Worm (Caenorhabditis elegans) whole organism, L4/young adult: Measurements from ENCODE around the gene sex-1.

Source experiments
- W03F9.2 ChIP-seq: fragments of 150-350 bp; optimal IDR thresholded peaks from 2 replicates; lab custom pipeline; 2014; ENCODE audit warnings: missing biosample characterization, missing genetic modification characterization
- him-1 ChIP-seq: sonication (generic microtip); optimal IDR thresholded peaks from 2 replicates; lab custom pipeline; 2016; ENCODE audit warnings: missing genotype, missing genetic modification reagents, missing genetic modification characterization, missing compliant biosample characterization

DNA sequence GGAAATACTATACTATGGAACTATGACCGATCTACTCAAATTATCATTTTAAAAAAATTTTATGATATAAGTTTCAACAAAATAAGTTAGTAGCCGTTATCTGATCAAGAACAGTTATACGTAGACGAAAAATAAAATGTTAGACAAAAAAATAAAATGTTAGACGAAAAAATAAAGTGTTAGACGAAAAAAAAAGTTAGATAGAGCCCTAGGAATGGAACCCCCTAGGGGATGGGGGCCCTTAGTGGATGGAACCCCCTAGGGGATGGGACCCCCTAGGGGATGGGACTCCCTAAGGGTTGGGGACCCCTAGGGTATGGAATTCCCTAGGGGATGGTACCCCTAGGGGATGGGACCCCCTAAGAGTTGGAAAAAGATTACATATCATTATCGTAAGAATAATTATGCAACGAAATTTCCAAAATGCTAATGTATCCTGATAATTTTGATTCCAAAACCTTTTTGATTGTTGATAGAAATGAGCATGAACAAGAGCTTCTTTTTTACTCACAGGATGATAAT, 14.0 kb upstream of the sex-1 start:
- no peak for TF ChIP-seq him-1 (tag; lab: Kevin White, UChicago)
- no peak for TF ChIP-seq W03F9.2 (tag; lab: Kevin White, UChicago)
